Fruit fly (Drosophila melanogaster) whole organism, pupa: ENCODE results near the gene CG13127.

Experiments used
- CG10348 ChIP-seq: fragments of 200-800 bp; sonication (Bioruptor generic); IDR thresholded peaks from 2 replicates; pipeline ENCODE4 v1.3.6; 2022; ENCODE audit warnings: missing biosample characterization, missing genetic modification characterization
- CG12605 ChIP-seq: fragments of 200-800 bp; sonication (Bioruptor generic); IDR thresholded peaks from 2 replicates; pipeline ENCODE4 v1.3.6; 2022; ENCODE audit warnings: missing biosample characterization, missing genetic modification characterization
- CG13204 ChIP-seq: fragments of 200-800 bp; sonication (Bioruptor generic); optimal IDR thresholded peaks from 2 replicates; lab custom pipeline; 2018; ENCODE audit warnings: missing biosample characterization, mild to moderate bottlenecking, missing genetic modification characterization, moderate library complexity
- CG14655 ChIP-seq: fragments of 200-800 bp; sonication (Bioruptor generic); optimal IDR thresholded peaks from 3 replicates; lab custom pipeline; 2017; ENCODE audit warnings: mild to moderate bottlenecking, missing biosample characterization, missing genetic modification reagents, missing genetic modification characterization
- CG15710 ChIP-seq: fragments of 200-800 bp; sonication (Bioruptor generic); optimal IDR thresholded peaks from 2 replicates; lab custom pipeline; 2018; ENCODE audit warnings: missing biosample characterization, mild to moderate bottlenecking, missing genetic modification characterization, moderate library complexity
- CG17806 ChIP-seq: fragments of 200-800 bp; sonication (Bioruptor generic); optimal IDR thresholded peaks from 2 replicates; lab custom pipeline; 2018; ENCODE audit warnings: missing biosample characterization, mild to moderate bottlenecking, missing genetic modification characterization, moderate library complexity
- CG32121 ChIP-seq: fragments of 200-800 bp; sonication (Bioruptor generic); IDR thresholded peaks from 2 replicates; pipeline ENCODE4 v1.3.6; 2022; ENCODE audit warnings: missing biosample characterization, missing genetic modification characterization
- CG34367 ChIP-seq: fragments of 200-800 bp; sonication (Bioruptor generic); optimal IDR thresholded peaks from 2 replicates; lab custom pipeline; 2018; ENCODE audit warnings: missing biosample characterization, mild to moderate bottlenecking, missing genetic modification characterization
- CG4496 ChIP-seq: fragments of 200-800 bp; sonication (Bioruptor generic); IDR thresholded peaks from 3 replicates; pipeline ENCODE4 v1.3.6; 2022; ENCODE audit warnings: missing biosample characterization, missing genetic modification characterization
- CG8159 ChIP-seq: fragments of 200-800 bp; sonication (Bioruptor generic); optimal IDR thresholded peaks from 3 replicates; lab custom pipeline; 2018; ENCODE audit warnings: missing biosample characterization, mild to moderate bottlenecking, missing genetic modification characterization, moderate library complexity
- CG8301 ChIP-seq: fragments of 200-800 bp; sonication (Bioruptor generic); optimal IDR thresholded peaks from 2 replicates; lab custom pipeline; 2018; ENCODE audit warnings: missing biosample characterization, mild to moderate bottlenecking, missing genetic modification characterization
- CG9948 ChIP-seq: fragments of 200-800 bp; sonication (Bioruptor generic); optimal IDR thresholded peaks from 2 replicates; lab custom pipeline; 2018; ENCODE audit warnings: missing biosample characterization, mild to moderate bottlenecking, missing genetic modification characterization, moderate library complexity
- D1 ChIP-seq: fragments of 200-800 bp; sonication (Bioruptor generic); optimal IDR thresholded peaks from 2 replicates; lab custom pipeline; 2018; ENCODE audit warnings: missing biosample characterization, mild to moderate bottlenecking, missing genetic modification characterization, moderate library complexity
- EcR ChIP-seq: fragments of 200-800 bp; sonication (Bioruptor generic); optimal IDR thresholded peaks from 3 replicates; lab custom pipeline; 2019; ENCODE audit warnings: missing biosample characterization, missing genetic modification characterization, mild to moderate bottlenecking, moderate library complexity, missing genetic modification reagents
- Ets98B ChIP-seq: fragments of 200-800 bp; sonication (Bioruptor generic); IDR thresholded peaks from 2 replicates; pipeline ENCODE4 v1.3.6; 2022; ENCODE audit warnings: missing biosample characterization, missing genetic modification characterization
- Pif1A ChIP-seq: fragments of 200-800 bp; sonication (Bioruptor generic); optimal IDR thresholded peaks from 3 replicates; lab custom pipeline; 2016; ENCODE audit warnings: missing biosample characterization, missing genetic modification characterization
- Pif1B ChIP-seq: fragments of 200-800 bp; sonication (Bioruptor generic); optimal IDR thresholded peaks from 3 replicates; lab custom pipeline; 2016; ENCODE audit warnings: missing biosample characterization, missing genetic modification characterization
- Snoo ChIP-seq: fragments of 200-800 bp; sonication (Bioruptor generic); optimal IDR thresholded peaks from 3 replicates; lab custom pipeline; 2017; ENCODE audit warnings: missing biosample characterization, mild to moderate bottlenecking, missing genetic modification characterization, inconsistent platforms
- fd96Ca ChIP-seq: fragments of 200-800 bp; sonication (Bioruptor generic); IDR thresholded peaks from 3 replicates; pipeline ENCODE4 v1.3.6; 2022; ENCODE audit warnings: missing biosample characterization, missing genetic modification characterization
- gl ChIP-seq: fragments of 200-800 bp; sonication (Bioruptor generic); optimal IDR thresholded peaks from 2 replicates; lab custom pipeline; 2018; ENCODE audit warnings: missing biosample characterization, mild to moderate bottlenecking, missing genetic modification characterization
- rn ChIP-seq: fragments of 200-800 bp; sonication (Bioruptor generic); IDR thresholded peaks from 2 replicates; pipeline ENCODE4 v1.3.6; 2022; ENCODE audit warnings: missing biosample characterization, missing genetic modification characterization

Gene CG13127

DNA sequence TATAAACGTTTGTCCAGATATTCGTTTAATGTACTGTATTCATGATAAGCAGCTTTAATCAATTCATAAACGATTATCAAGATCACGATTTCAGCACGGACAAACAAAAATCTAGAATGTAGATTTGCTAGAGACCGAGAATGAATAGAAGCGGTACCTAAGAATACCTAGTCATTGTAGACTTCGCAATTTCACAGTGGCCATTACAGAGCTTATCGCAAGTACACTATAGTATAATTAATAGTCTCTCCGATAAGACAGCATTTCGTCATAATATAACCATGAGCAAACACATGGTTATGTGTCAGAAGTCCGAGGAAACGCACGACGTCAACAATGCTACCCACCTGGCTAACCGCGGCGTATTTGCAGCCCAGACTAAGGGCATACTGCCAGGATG is 22.8 kb downstream of the CG13127 start, which contains the start of gene CG33301:
Gene CG33301, plus strand, starts transcription at position 301 of the 400 bp plus-strand sequence.
- TF ChIP-seq CG12605 (GFP tag; lab: Robert Waterston, UW) (no peak), gl (tag; lab: Kevin White, UChicago) (no peak), CG17806 (no peak)

DNA sequence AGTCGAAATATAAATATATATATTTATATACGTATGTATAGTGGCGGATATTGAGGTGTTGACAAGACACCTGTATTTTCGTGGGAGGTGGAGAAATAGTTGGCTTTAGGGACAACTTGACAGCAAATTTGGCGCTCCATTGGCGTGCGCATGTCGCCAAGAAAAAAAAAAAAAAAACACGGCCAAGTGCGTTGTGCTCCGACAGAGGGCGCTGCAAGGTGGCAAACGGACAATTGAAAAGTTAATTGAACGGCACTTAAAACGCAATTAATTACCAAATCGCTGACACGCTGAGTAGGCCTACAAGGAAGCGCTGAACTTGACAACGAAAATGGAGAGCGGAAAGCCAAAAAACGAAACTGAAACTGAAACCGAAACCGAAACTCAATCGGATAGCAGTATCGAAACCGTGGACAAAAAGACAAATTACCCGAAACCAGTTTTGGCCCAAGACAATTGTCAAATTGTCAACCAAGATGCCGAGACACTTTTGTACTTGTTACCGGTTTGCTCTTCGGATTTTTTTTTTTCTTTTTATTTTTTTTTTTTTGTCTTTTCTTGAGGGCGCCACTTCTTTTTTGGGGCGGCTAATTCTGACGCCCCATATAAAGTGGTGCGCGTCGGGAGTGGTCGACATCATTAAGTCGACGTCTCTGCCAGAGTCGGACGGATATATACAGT is 27.2 kb downstream of the CG13127 start, which contains the start of gene Cpr31A:
Gene Cpr31A, plus strand, starts transcription at position 631 of the 681 bp plus-strand sequence.
- TF ChIP-seq gl (tag; lab: Kevin White, UChicago) (no peak), CG17806 (no peak), CG4496 (GFP tag; lab: Robert Waterston, UW) (no peak), D1 (tag; lab: Kevin White, UChicago) (no peak), CG10348 (no peak), CG32121 (GFP tag; lab: Robert Waterston, UW) (no peak), CG8159 (tag; lab: Kevin White, UChicago) (no peak), CG14655 (GFP tag; lab: Kevin White, UChicago) (no peak), CG15710 (tag; lab: Kevin White, UChicago) (no peak), Snoo (no peak), CG12605 (GFP tag; lab: Robert Waterston, UW) (no peak), CG13204 (GFP tag; lab: Kevin White, UChicago) (no peak), CG34367 (tag; lab: Kevin White, UChicago) (no peak), rn (GFP tag; lab: Robert Waterston, UW) (no peak), fd96Ca (no peak), CG9948 (tag; lab: Kevin White, UChicago) (no peak)

DNA sequence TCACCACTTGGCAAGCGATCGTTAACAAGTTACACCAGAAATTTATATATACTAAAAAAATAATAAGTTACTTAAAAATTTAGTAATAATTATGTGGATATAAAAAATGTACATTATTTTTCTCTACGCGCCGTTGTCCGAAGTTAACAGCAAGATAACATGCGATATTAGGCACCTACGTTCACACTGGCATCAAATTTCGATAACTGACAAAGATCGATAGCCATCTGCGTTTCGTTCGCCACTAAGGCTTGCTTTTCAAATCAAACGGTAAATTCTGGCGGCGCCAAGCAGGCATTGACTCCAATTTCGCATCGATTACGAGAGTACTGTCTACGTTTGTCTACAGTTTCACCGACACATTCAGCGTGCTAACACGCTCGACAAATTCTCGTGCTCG is 30.2 kb downstream of the CG13127 start, which contains the start of gene Pen:
Gene Pen, plus strand, starts transcription at position 196 of the 400 bp plus-strand sequence.
- TF ChIP-seq EcR (peak; percentile 40), CG15710 (tag; lab: Kevin White, UChicago) (no peak)

DNA sequence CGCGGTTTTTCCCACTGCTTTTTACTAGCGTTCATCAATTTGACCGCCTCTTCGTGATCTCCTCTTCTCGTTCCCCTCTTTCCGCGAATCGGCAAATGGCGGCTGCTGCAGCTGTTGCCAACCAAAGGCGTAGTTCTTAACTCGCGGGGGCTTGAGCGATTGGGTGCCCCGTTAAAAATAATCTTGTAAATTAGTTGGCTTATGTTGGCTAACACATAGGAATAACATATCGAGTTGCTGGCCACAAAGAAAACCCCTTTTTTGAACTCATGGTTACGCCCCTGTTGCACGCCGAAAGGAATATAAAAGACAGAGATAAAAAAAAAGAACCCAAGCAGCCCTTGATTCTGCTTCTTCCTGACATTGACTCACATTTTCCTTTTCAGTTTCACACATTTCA is 30.8 kb downstream of the CG13127 start:
- TF ChIP-seq Ets98B (GFP tag; lab: Robert Waterston, UW) (peak; percentile 96), CG15710 (tag; lab: Kevin White, UChicago) (peak; percentile 94), CG13204 (GFP tag; lab: Kevin White, UChicago) (peak; percentile 91), CG9948 (tag; lab: Kevin White, UChicago) (peak; percentile 97), CG12605 (GFP tag; lab: Robert Waterston, UW) (peak; percentile 94), CG32121 (GFP tag; lab: Robert Waterston, UW) (peak; percentile 91), fd96Ca (peak; percentile 99), CG10348 (peak; percentile 78), EcR (no peak), rn (GFP tag; lab: Robert Waterston, UW) (peak; percentile 94), CG34367 (tag; lab: Kevin White, UChicago) (peak; percentile 95), D1 (tag; lab: Kevin White, UChicago) (peak; percentile 83), Pif1B (GFP tag; lab: Kevin White, UChicago) (peak; percentile 98), CG14655 (GFP tag; lab: Kevin White, UChicago) (peak; percentile 98), CG17806 (peak; percentile 98), gl (tag; lab: Kevin White, UChicago) (peak; percentile 95), CG8301 (peak; percentile 97), Snoo (peak; percentile 98), Pif1A (GFP tag; lab: Kevin White, UChicago) (peak; percentile 97), CG4496 (GFP tag; lab: Robert Waterston, UW) (peak; percentile 99), CG8159 (tag; lab: Kevin White, UChicago) (peak; percentile 95)

DNA sequence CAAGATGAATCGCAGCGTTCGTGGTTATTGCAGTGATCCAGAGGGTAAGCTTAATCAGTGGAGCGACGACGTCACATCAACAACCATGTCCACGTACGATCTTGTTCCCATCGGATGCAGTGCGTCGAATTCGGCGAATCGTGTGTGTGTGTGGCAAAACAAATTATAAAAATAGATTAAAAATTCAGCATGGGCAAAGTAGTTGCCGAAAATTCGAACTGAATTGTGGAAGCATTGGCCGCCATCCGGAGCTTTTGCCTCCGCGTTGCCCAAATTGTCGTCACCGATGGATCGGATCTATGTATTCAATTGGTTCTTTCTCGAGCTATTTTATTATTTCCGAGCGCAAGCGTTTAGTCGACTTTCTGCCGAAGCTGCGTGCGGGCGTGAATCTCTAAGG is 34.0 kb downstream of the CG13127 start, which contains the start of gene Spn31A:
Gene Spn31A, plus strand, starts transcription at position 301 of the 400 bp plus-strand sequence.
- TF ChIP-seq CG32121 (GFP tag; lab: Robert Waterston, UW) = no peak
- no peak for TF ChIP-seq CG17806
- TF ChIP-seq rn (GFP tag; lab: Robert Waterston, UW) = no peak

DNA sequence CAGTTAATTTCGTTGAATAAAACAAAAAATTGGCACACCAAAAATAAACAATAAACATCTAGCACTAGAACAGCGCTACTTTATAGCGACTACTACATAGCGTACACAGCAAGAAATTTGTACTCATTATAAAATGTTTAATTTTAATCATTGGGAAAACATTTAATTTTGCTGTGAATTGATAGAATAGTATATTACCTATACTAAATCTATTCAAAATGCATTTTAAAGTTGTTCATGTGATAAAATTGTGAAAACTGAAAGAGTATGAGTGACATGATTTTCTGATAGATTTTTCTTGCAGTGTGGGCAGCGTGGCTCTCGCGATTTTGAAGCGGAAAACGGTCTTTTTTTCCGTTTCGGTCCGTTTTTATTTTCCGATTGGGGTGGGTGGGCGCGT is 34.8 kb downstream of the CG13127 start:
- TF ChIP-seq CG8301 = no peak
- peak; percentile 29; the same call in 1 of the 2 replicates for TF ChIP-seq Ets98B (GFP tag; lab: Robert Waterston, UW)
- TF ChIP-seq D1 (tag; lab: Kevin White, UChicago) = no peak
- no peak for TF ChIP-seq CG10348
- no peak for TF ChIP-seq Snoo
- TF ChIP-seq CG32121 (GFP tag; lab: Robert Waterston, UW) = peak; percentile 24; the same call in 1 of the 2 replicates
- TF ChIP-seq CG8159 (tag; lab: Kevin White, UChicago) = no peak
- no peak for TF ChIP-seq rn (GFP tag; lab: Robert Waterston, UW)
- no peak for TF ChIP-seq fd96Ca
- no peak for TF ChIP-seq CG12605 (GFP tag; lab: Robert Waterston, UW)
- TF ChIP-seq CG13204 (GFP tag; lab: Kevin White, UChicago) = no peak
- TF ChIP-seq CG9948 (tag; lab: Kevin White, UChicago) = no peak
- no peak for TF ChIP-seq CG15710 (tag; lab: Kevin White, UChicago)
- no peak for TF ChIP-seq CG17806
